Worm (Caenorhabditis elegans): ENCODE results near the gene npr-24.

npr-24 gene

ce11 chrX:17505547-17506181 lies 19.0 kb upstream of the npr-24 start (continued):
- TF ChIP-seq hpl-2 (GFP tag; optimal IDR thresholded peaks at IDR 0.05) = peak; percentile 57
- TF ChIP-seq C04F5.9 (tag; optimal IDR thresholded peaks at IDR 0.05) = peak; percentile 34
- peak; percentile 43 for TF ChIP-seq blmp-1 (tag; optimal IDR thresholded peaks at IDR 0.05)
- TF ChIP-seq isw-1 (GFP tag; IDR thresholded peaks at IDR 0.05) = peak; percentile 63
- TF ChIP-seq nhr-77 (tag; optimal IDR thresholded peaks at IDR 0.05) = peak; percentile 95
- TF ChIP-seq lin-35 (GFP tag; optimal IDR thresholded peaks at IDR 0.05) = peak; percentile 62 to 71
- TF ChIP-seq C34B4.2 (tag; optimal IDR thresholded peaks at IDR 0.05) = no peak
- peak; percentile 60 to 72 for TF ChIP-seq efl-1 (optimal IDR thresholded peaks at IDR 0.05)
- TF ChIP-seq efl-1 (GFP tag; optimal IDR thresholded peaks at IDR 0.05 in 1 of 2) = no peak
- no peak for TF ChIP-seq efl-3 (GFP tag; optimal IDR thresholded peaks at IDR 0.05)
- peak; percentile 59 for TF ChIP-seq zag-1 (tag; optimal IDR thresholded peaks at IDR 0.05)
- TF ChIP-seq ztf-4 (tag; optimal IDR thresholded peaks at IDR 0.05) = peak; percentile 79
- no peak for TF ChIP-seq nhr-12 (tag; optimal IDR thresholded peaks at IDR 0.05)
- TF ChIP-seq pag-3 (tag; optimal IDR thresholded peaks at IDR 0.05; ENCODE audit: borderline replicate concordance, insufficient read depth) = peak; percentile 63
- TF ChIP-seq jun-1 (tag; optimal IDR thresholded peaks at IDR 0.05) = no peak
- TF ChIP-seq tbx-2 (tag; optimal IDR thresholded peaks at IDR 0.05) = peak; percentile 93
- TF ChIP-seq fos-1 (tag; optimal IDR thresholded peaks at IDR 0.05) = peak; percentile 79
- TF ChIP-seq egl-27 (tag; optimal IDR thresholded peaks at IDR 0.05) = peak; percentile 95 to 96
- 0 out of 2 replicates have a peak, but pooled peaks have one; percentile 16 for TF ChIP-seq mab-9 (GFP tag; IDR thresholded peaks at IDR 0.05)
- no peak for TF ChIP-seq ets-5 (GFP tag; IDR thresholded peaks at IDR 0.05)
- TF ChIP-seq lin-13 (GFP tag; optimal IDR thresholded peaks at IDR 0.05) = peak; percentile 60
- TF ChIP-seq mef-2 (tag; optimal IDR thresholded peaks at IDR 0.05) = peak; percentile 80
- TF ChIP-seq aha-1 (tag; optimal IDR thresholded peaks at IDR 0.05) = no peak
- TF ChIP-seq fkh-4 (tag; optimal IDR thresholded peaks at IDR 0.05; ENCODE audit: borderline replicate concordance) = peak; percentile 37
- peak; percentile 40 for TF ChIP-seq ceh-8 (GFP tag; optimal IDR thresholded peaks at IDR 0.05)
- TF ChIP-seq nhr-20 (tag; optimal IDR thresholded peaks at IDR 0.05) = peak; percentile 99
- peak in 1 of 6 experiments; percentile 48 for TF ChIP-seq elt-3 (tag; optimal IDR thresholded peaks at IDR 0.05)
- peak; percentile 77 for TF ChIP-seq elt-2 (tag; optimal IDR thresholded peaks at IDR 0.05)
- peak; percentile 84 for TF ChIP-seq xbp-1 (tag; optimal IDR thresholded peaks at IDR 0.05)
- TF ChIP-seq ceh-63 (GFP tag; optimal IDR thresholded peaks at IDR 0.05) = no peak
- no peak for TF ChIP-seq hlh-4 (tag; optimal IDR thresholded peaks at IDR 0.05)
- peak; percentile 62 for TF ChIP-seq snpc-4 (tag; optimal IDR thresholded peaks at IDR 0.05)
- peak; percentile 94 for TF ChIP-seq egl-13 (tag; optimal IDR thresholded peaks at IDR 0.05)
- TF ChIP-seq nhr-85 (tag) = peak; percentile 98
- TF ChIP-seq unc-86 (tag; optimal IDR thresholded peaks at IDR 0.05) = peak; percentile 93
- TF ChIP-seq sup-37 (GFP tag; optimal IDR thresholded peaks at IDR 0.05) = peak; percentile 79
- TF ChIP-seq rnt-1 (tag; optimal IDR thresholded peaks at IDR 0.05) = peak; percentile 91
- TF ChIP-seq nhr-237 (tag; optimal IDR thresholded peaks at IDR 0.05) = peak; percentile 88
- TF ChIP-seq ama-1 (optimal IDR thresholded peaks at IDR 0.05) = no peak
- TF ChIP-seq C16A3.4 (tag; optimal IDR thresholded peaks at IDR 0.05) = peak; percentile 75
- TF ChIP-seq nhr-76 (tag; optimal IDR thresholded peaks at IDR 0.05) = no peak
- peak; percentile 69 for TF ChIP-seq irx-1 (tag; optimal IDR thresholded peaks at IDR 0.05)
- peak; percentile 47 for TF ChIP-seq sox-4 (tag; optimal IDR thresholded peaks at IDR 0.05)
- TF ChIP-seq snu-23 (GFP tag; optimal IDR thresholded peaks at IDR 0.05) = peak; percentile 95
- peak; percentile 51 for TF ChIP-seq fkh-10 (GFP tag; optimal IDR thresholded peaks at IDR 0.05)
- TF ChIP-seq unc-98 (GFP tag; IDR thresholded peaks at IDR 0.05) = peak; percentile 56; the same call in 1 of the 2 replicates
- TF ChIP-seq unc-30 (tag; optimal IDR thresholded peaks at IDR 0.05) = no peak
- TF ChIP-seq ceh-88 (GFP tag; IDR thresholded peaks at IDR 0.05) = peak; percentile 46; the same call in 1 of the 2 replicates

All from whole organism, L1 larva.